7 fruit fly cellular contexts compared by ENCODE assay signal in the genomic region with DNA sequence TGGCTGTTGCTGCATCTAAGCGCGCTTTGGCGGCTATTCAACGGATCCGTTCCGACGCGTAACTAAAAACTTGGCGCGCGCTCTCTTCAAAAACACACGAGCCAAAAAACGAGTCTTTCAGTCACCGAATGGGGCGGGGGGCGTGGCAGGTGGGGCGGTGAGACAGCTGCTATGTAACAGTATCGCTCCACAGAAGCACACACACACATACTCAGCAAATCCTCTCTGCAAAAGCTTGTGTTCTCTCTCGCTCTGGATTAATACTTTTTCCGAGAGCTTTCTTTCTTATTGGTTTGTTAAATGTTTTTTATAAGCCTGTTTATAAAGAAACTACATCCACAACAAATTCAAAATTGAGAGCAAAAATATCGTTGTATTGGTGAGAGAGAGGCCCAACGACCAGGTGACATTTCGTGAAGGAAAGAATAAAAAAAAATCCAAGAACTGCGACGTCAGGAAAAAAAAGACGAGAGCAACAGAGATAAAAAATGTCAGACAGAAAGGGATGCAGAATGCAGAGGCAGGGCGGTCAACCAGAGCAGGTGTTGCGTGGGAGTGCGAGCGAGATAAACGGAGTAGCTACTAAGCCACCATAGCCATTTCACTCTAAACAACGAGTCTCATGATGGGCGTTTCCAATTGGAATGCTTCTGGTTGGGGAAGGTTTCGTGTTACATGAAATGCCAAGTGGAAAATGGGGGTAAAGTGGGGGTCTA.
TF ChIP-seq lines count a peak whose summit lies in the region.

Gene Sox21b, minus strand, starts transcription at position 51 of the 716 bp plus-strand sequence.

- peak; percentile 55 to 57 for TF ChIP-seq CTCF in S2 (optimal IDR thresholded peaks at IDR 0.05; lab: Kevin White, UChicago)
- TF ChIP-seq CTCF in whole organism, embryonic (GFP tag; optimal IDR thresholded peaks at IDR 0.05; lab: Kevin White, UChicago): no peak

TF ChIP-seq in whole organism, 6 proteins besides CTCF, POLR2A, EP300 and RAD21:
- TF ChIP-seq Dll (optimal IDR thresholded peaks at IDR 0.05; lab: Kevin White, UChicago): no peak
- no peak for TF ChIP-seq psq (optimal IDR thresholded peaks at IDR 0.05; lab: Kevin White, UChicago)
- TF ChIP-seq CG8478 (optimal IDR thresholded peaks at IDR 0.05; lab: Kevin White, UChicago): peak; percentile 99
- TF ChIP-seq pan (optimal IDR thresholded peaks at IDR 0.05; lab: Kevin White, UChicago): no peak
- peak; percentile 3 to 38 for TF ChIP-seq EcR (GFP tag; optimal IDR thresholded peaks at IDR 0.05; lab: Kevin White, UChicago)

TF ChIP-seq in whole organism, adult, 20 proteins besides CTCF, POLR2A, EP300 and RAD21:
- peak; percentile 76 for TF ChIP-seq pad (GFP tag; optimal IDR thresholded peaks at IDR 0.05; lab: Kevin White, UChicago)
- TF ChIP-seq toe (GFP tag; optimal IDR thresholded peaks at IDR 0.05; lab: Kevin White, UChicago): no peak
- peak; percentile 11 for TF ChIP-seq CG7045 (GFP tag; optimal IDR thresholded peaks at IDR 0.05; lab: Kevin White, UChicago)
- TF ChIP-seq tj (GFP tag; optimal IDR thresholded peaks at IDR 0.05; lab: Kevin White, UChicago): peak; percentile 34
- TF ChIP-seq Hr96 (GFP tag; optimal IDR thresholded peaks at IDR 0.05; lab: Kevin White, UChicago): peak; percentile 22

TF ChIP-seq in whole organism, embryonic, 481 proteins besides CTCF, POLR2A, EP300 and RAD21 (continues in another document):
- no peak for TF ChIP-seq dmrt99B (tag; optimal IDR thresholded peaks at IDR 0.05; lab: Kevin White, UChicago)
- peak; percentile 88 for TF ChIP-seq Elba2 (GFP tag; optimal IDR thresholded peaks at IDR 0.05; lab: Kevin White, UChicago)
- TF ChIP-seq inv (GFP tag; IDR thresholded peaks at IDR 0.05; lab: Robert Waterston, UW; ENCODE audit: partially characterized antibody): no peak
- no peak for TF ChIP-seq CG14965 (GFP tag; optimal IDR thresholded peaks at IDR 0.05; lab: Kevin White, UChicago; ENCODE audit: borderline replicate concordance)
- peak; percentile 30 for TF ChIP-seq phol (tag; optimal IDR thresholded peaks at IDR 0.05; lab: Kevin White, UChicago)
- TF ChIP-seq crol (GFP tag; IDR thresholded peaks at IDR 0.05; lab: Robert Waterston, UW): peak; percentile 67
- TF ChIP-seq oc (tag; optimal IDR thresholded peaks at IDR 0.05; lab: Kevin White, UChicago): peak; percentile 83
- TF ChIP-seq tll (GFP tag; optimal IDR thresholded peaks at IDR 0.05; lab: Kevin White, UChicago): peak; percentile 10 to 29
- no peak for TF ChIP-seq Hr39 (optimal IDR thresholded peaks at IDR 0.05; lab: Kevin White, UChicago)
- peak; percentile 81 for TF ChIP-seq Jarid2 (GFP tag; optimal IDR thresholded peaks at IDR 0.05; lab: Kevin White, UChicago)
- peak; percentile 71 for TF ChIP-seq CoRest (tag; optimal IDR thresholded peaks at IDR 0.05; lab: Kevin White, UChicago)
- TF ChIP-seq abd-A (tag; optimal IDR thresholded peaks at IDR 0.05; lab: Kevin White, UChicago): peak; percentile 73
- peak; percentile 97 for TF ChIP-seq CG8478 (optimal IDR thresholded peaks at IDR 0.05; lab: Kevin White, UChicago)
- peak; percentile 83 for TF ChIP-seq Nf-YA (GFP tag; IDR thresholded peaks at IDR 0.05; lab: Robert Waterston, UW)
- TF ChIP-seq CG13624 (GFP tag; optimal IDR thresholded peaks at IDR 0.05; lab: Kevin White, UChicago): peak; percentile 26
- TF ChIP-seq D (optimal IDR thresholded peaks at IDR 0.05; lab: Kevin White, UChicago): peak; percentile 79
- TF ChIP-seq D (GFP tag; optimal IDR thresholded peaks at IDR 0.05; lab: Kevin White, UChicago): peak; percentile 17

TF ChIP-seq in whole organism, prepupa, 60 proteins besides CTCF, POLR2A, EP300 and RAD21 (continues in another document):
- peak; percentile 52 for TF ChIP-seq Sox102F (GFP tag; optimal IDR thresholded peaks at IDR 0.05; lab: Kevin White, UChicago)
- TF ChIP-seq CG31627 (GFP tag; optimal IDR thresholded peaks at IDR 0.05; lab: Kevin White, UChicago): no peak
- TF ChIP-seq Smox (GFP tag; optimal IDR thresholded peaks at IDR 0.05; lab: Kevin White, UChicago): no peak
- no peak for TF ChIP-seq fd85E (GFP tag; optimal IDR thresholded peaks at IDR 0.05; lab: Kevin White, UChicago)
- TF ChIP-seq Met (GFP tag; optimal IDR thresholded peaks at IDR 0.05; lab: Kevin White, UChicago): peak; percentile 42
- no peak for TF ChIP-seq CG15336 (GFP tag; IDR thresholded peaks at IDR 0.05; lab: Robert Waterston, UW)
- TF ChIP-seq CG34406 (GFP tag; optimal IDR thresholded peaks at IDR 0.05; lab: Kevin White, UChicago): peak; percentile 31
- peak; percentile 52 for TF ChIP-seq CG3919 (GFP tag; optimal IDR thresholded peaks at IDR 0.05; lab: Kevin White, UChicago)
- peak; percentile 57 for TF ChIP-seq CG1621 (tag; optimal IDR thresholded peaks at IDR 0.05; lab: Kevin White, UChicago)
- TF ChIP-seq CG11902 (GFP tag; optimal IDR thresholded peaks at IDR 0.05; lab: Kevin White, UChicago): no peak
- TF ChIP-seq CG32006 (GFP tag; optimal IDR thresholded peaks at IDR 0.05; lab: Kevin White, UChicago): no peak
- TF ChIP-seq CG11762 (GFP tag; optimal IDR thresholded peaks at IDR 0.05; lab: Kevin White, UChicago; ENCODE audit: insufficient read depth): peak; percentile 42
- no peak for TF ChIP-seq lz (GFP tag; optimal IDR thresholded peaks at IDR 0.05; lab: Kevin White, UChicago)
- peak; percentile 47 for TF ChIP-seq fkh (GFP tag; optimal IDR thresholded peaks at IDR 0.05; lab: Kevin White, UChicago)
- TF ChIP-seq salr (GFP tag; optimal IDR thresholded peaks at IDR 0.05; lab: Kevin White, UChicago): peak; percentile 39
- TF ChIP-seq CG16779 (tag; optimal IDR thresholded peaks at IDR 0.05; lab: Kevin White, UChicago): peak; percentile 24
- peak; percentile 25 for TF ChIP-seq CG8319 (GFP tag; optimal IDR thresholded peaks at IDR 0.05; lab: Kevin White, UChicago)
- no peak for TF ChIP-seq CG6276 (GFP tag; optimal IDR thresholded peaks at IDR 0.05; lab: Kevin White, UChicago)
- no peak for TF ChIP-seq Sox15 (GFP tag; optimal IDR thresholded peaks at IDR 0.05; lab: Kevin White, UChicago)

TF ChIP-seq in whole organism, pupa, 21 proteins besides CTCF, POLR2A, EP300 and RAD21 (continues in another document):
- TF ChIP-seq CG8159 (tag; optimal IDR thresholded peaks at IDR 0.05; lab: Kevin White, UChicago) (peak; percentile 64), CG13204 (GFP tag; optimal IDR thresholded peaks at IDR 0.05; lab: Kevin White, UChicago) (peak; percentile 43), D1 (tag; optimal IDR thresholded peaks at IDR 0.05; lab: Kevin White, UChicago) (peak; percentile 60), Ets98B (GFP tag; IDR thresholded peaks at IDR 0.05; lab: Robert Waterston, UW) (no peak), CG17806 (tag; optimal IDR thresholded peaks at IDR 0.05; lab: Kevin White, UChicago) (no peak), fd96Ca (GFP tag; IDR thresholded peaks at IDR 0.05; lab: Robert Waterston, UW) (peak; percentile 66; the same call in 2 of the 3 replicates), Pif1A (GFP tag; optimal IDR thresholded peaks at IDR 0.05; lab: Kevin White, UChicago) (peak; percentile 61), EcR (GFP tag; optimal IDR thresholded peaks at IDR 0.05; lab: Kevin White, UChicago) (no peak), Pif1B (GFP tag; optimal IDR thresholded peaks at IDR 0.05; lab: Kevin White, UChicago) (peak; percentile 10), CG8301 (tag; optimal IDR thresholded peaks at IDR 0.05; lab: Kevin White, UChicago) (no peak), CG15710 (tag; optimal IDR thresholded peaks at IDR 0.05; lab: Kevin White, UChicago) (peak; percentile 64), CG32121 (GFP tag; IDR thresholded peaks at IDR 0.05; lab: Robert Waterston, UW) (no peak; the same call in 1 of the 2 replicates), CG12605 (GFP tag; IDR thresholded peaks at IDR 0.05; lab: Robert Waterston, UW) (peak; percentile 64), CG9948 (tag; optimal IDR thresholded peaks at IDR 0.05; lab: Kevin White, UChicago) (peak; percentile 40), Snoo (tag; optimal IDR thresholded peaks at IDR 0.05; lab: Kevin White, UChicago) (peak; percentile 63), CG10348 (GFP tag; IDR thresholded peaks at IDR 0.05; lab: Robert Waterston, UW) (no peak), CG4496 (GFP tag; IDR thresholded peaks at IDR 0.05; lab: Robert Waterston, UW) (peak; percentile 81; the same call in 2 of the 3 replicates), rn (GFP tag; IDR thresholded peaks at IDR 0.05; lab: Robert Waterston, UW) (peak; percentile 75), gl (tag; optimal IDR thresholded peaks at IDR 0.05; lab: Kevin White, UChicago) (peak; percentile 60), CG14655 (GFP tag; optimal IDR thresholded peaks at IDR 0.05; lab: Kevin White, UChicago) (peak; percentile 38)

TF ChIP-seq in whole organism, wandering third instar larva, 38 proteins besides CTCF, POLR2A, EP300 and RAD21 (continues in another document):
- TF ChIP-seq Myc (optimal IDR thresholded peaks at IDR 0.05; lab: Kevin White, UChicago): no peak
- TF ChIP-seq fru (GFP tag; optimal IDR thresholded peaks at IDR 0.05; lab: Kevin White, UChicago): no peak
- TF ChIP-seq OdsH (GFP tag; optimal IDR thresholded peaks at IDR 0.05; lab: Kevin White, UChicago): peak; percentile 1
- no peak for TF ChIP-seq Hnf4 (GFP tag; optimal IDR thresholded peaks at IDR 0.05; lab: Kevin White, UChicago)
- no peak for TF ChIP-seq sv (GFP tag; optimal IDR thresholded peaks at IDR 0.05; lab: Kevin White, UChicago)
- TF ChIP-seq brk (GFP tag; optimal IDR thresholded peaks at IDR 0.05; lab: Kevin White, UChicago): no peak
- no peak for TF ChIP-seq dsf (GFP tag; optimal IDR thresholded peaks at IDR 0.05; lab: Kevin White, UChicago; ENCODE audit: borderline replicate concordance)
- no peak for TF ChIP-seq usp (GFP tag; optimal IDR thresholded peaks at IDR 0.05; lab: Kevin White, UChicago)
- TF ChIP-seq Dif (GFP tag; optimal IDR thresholded peaks at IDR 0.05; lab: Kevin White, UChicago; ENCODE audit: partially characterized antibody): no peak
- no peak for TF ChIP-seq foxo (GFP tag; optimal IDR thresholded peaks at IDR 0.05; lab: Kevin White, UChicago)
- TF ChIP-seq Hr78 (GFP tag; optimal IDR thresholded peaks at IDR 0.05; lab: Kevin White, UChicago): no peak
- no peak for TF ChIP-seq sage (GFP tag; optimal IDR thresholded peaks at IDR 0.05; lab: Kevin White, UChicago)
- no peak for TF ChIP-seq woc (GFP tag; optimal IDR thresholded peaks at IDR 0.05; lab: Kevin White, UChicago)
- peak; percentile 56 for TF ChIP-seq Vsx2 (GFP tag; optimal IDR thresholded peaks at IDR 0.05; lab: Kevin White, UChicago; ENCODE audit: partially characterized antibody)
- TF ChIP-seq N (GFP tag; optimal IDR thresholded peaks at IDR 0.05; lab: Kevin White, UChicago): no peak
- no peak for TF ChIP-seq CrebA (GFP tag; optimal IDR thresholded peaks at IDR 0.05; lab: Kevin White, UChicago; ENCODE audit: borderline replicate concordance)
- no peak for TF ChIP-seq GATAd (GFP tag; optimal IDR thresholded peaks at IDR 0.05; lab: Kevin White, UChicago)
- TF ChIP-seq lola (GFP tag; optimal IDR thresholded peaks at IDR 0.05; lab: Kevin White, UChicago): no peak
- TF ChIP-seq Jra (GFP tag; optimal IDR thresholded peaks at IDR 0.05; lab: Kevin White, UChicago): no peak
- TF ChIP-seq Hr83 (GFP tag; optimal IDR thresholded peaks at IDR 0.05; lab: Kevin White, UChicago; ENCODE audit: poor library complexity, severe bottlenecking): no peak
- peak; percentile 55 for TF ChIP-seq Sp1 (GFP tag; optimal IDR thresholded peaks at IDR 0.05; lab: Kevin White, UChicago)
- TF ChIP-seq CG32264 (GFP tag; optimal IDR thresholded peaks at IDR 0.05; lab: Kevin White, UChicago): no peak
